Worm (Caenorhabditis elegans): ENCODE results near the gene nhr-162.

DNA sequence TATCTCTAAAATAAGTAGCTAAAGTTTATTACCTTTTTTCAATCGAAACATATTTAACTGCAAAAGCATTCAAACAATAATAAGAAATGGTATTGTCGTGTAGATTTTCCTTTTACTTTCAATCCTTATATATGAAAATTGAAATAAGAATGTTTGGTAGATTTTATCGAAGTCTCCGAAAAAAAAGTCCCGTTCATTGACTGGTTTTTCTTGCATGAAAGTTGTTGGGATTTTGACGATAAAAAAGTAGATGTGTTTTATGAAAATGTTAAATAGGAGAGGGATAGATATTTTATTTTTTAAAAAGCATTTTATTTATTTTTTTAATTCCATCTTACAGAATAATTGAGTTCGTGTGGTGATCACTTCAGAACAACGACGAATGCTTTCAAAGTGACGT is 24.2 kb upstream of the nhr-162 start, which contains the start of gene C33G8.13:
- TF ChIP-seq lin-39 (tag; optimal IDR thresholded peaks at IDR 0.05) (no peak), nhr-11 (tag; optimal IDR thresholded peaks at IDR 0.05) (no peak), fkh-10 (GFP tag; optimal IDR thresholded peaks at IDR 0.05) (no peak), nhr-28 (tag; optimal IDR thresholded peaks at IDR 0.05) (no peak), elt-3 (tag; optimal IDR thresholded peaks at IDR 0.05) (no peak), unc-62 (GFP tag; optimal IDR thresholded peaks at IDR 0.05) (no peak), ztf-11 (tag; optimal IDR thresholded peaks at IDR 0.05) (no peak), elt-2 (tag; optimal IDR thresholded peaks at IDR 0.05) (no peak)

All from whole organism, L3 larva.